Fruit fly (Drosophila melanogaster): ENCODE data around the gene sowah.

DNA sequence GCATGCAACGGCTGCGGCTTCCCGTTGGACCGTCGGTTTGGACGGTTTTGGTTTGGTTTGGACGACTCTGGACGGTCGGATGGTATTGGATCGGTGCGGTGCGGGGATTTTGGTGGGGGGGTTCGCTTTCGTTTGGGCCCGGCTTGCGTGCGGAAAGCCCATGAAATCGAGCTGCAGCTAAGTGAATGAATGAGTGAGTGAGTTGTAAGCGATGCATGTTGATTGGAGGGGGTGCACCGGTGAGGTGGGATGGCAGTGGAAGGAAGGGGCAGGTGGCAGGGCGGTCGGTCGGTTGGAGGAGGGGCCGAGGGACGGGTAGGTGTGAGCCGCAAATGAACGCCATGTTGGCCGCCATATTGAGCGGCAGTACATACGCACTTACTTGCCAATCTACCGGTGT, 18.4 kb upstream of the sowah start:
- TF ChIP-seq OdsH (GFP tag; optimal IDR thresholded peaks at IDR 0.05) (no peak), pan (optimal IDR thresholded peaks at IDR 0.05) (no peak), Myc (optimal IDR thresholded peaks at IDR 0.05) (no peak), sage (GFP tag; optimal IDR thresholded peaks at IDR 0.05) (no peak), Hr78 (GFP tag; optimal IDR thresholded peaks at IDR 0.05) (no peak)
